Worm (Caenorhabditis elegans): ENCODE results near the gene K08B12.1.

Gene K08B12.1

ce11 chrV:6220752-6221151 is 38.4 kb upstream of the K08B12.1 start:
- TF ChIP-seq B0035.1 (tag; optimal IDR thresholded peaks at IDR 0.05): no peak
- TF ChIP-seq rcor-1 (GFP tag; IDR thresholded peaks at IDR 0.05): no peak
- TF ChIP-seq snpc-1.3 (tag; optimal IDR thresholded peaks at IDR 0.05; ENCODE audit: insufficient read depth): no peak
- no peak for TF ChIP-seq mcd-1 (GFP tag; IDR thresholded peaks at IDR 0.05)
- peak; percentile 8 for TF ChIP-seq snpc-4 (GFP tag; optimal IDR thresholded peaks at IDR 0.05)
- TF ChIP-seq snpc-4 (tag; optimal IDR thresholded peaks at IDR 0.05): no peak
- no peak for TF ChIP-seq ztf-18 (tag; optimal IDR thresholded peaks at IDR 0.05)
- TF ChIP-seq aptf-3 (GFP tag; IDR thresholded peaks at IDR 0.05): no peak
- TF ChIP-seq lin-35 (GFP tag; optimal IDR thresholded peaks at IDR 0.05): peak in 1 of 3 experiments; percentile 55
- TF ChIP-seq hrde-1 (tag; optimal IDR thresholded peaks at IDR 0.05; ENCODE audit: borderline replicate concordance): no peak
- peak; percentile 85 for TF ChIP-seq ama-1 (optimal IDR thresholded peaks at IDR 0.05)
- no peak for TF ChIP-seq ama-1 (GFP tag; optimal IDR thresholded peaks at IDR 0.05)
- no peak for TF ChIP-seq ztf-26 (tag; optimal IDR thresholded peaks at IDR 0.05)
- TF ChIP-seq hmg-20 (GFP tag; IDR thresholded peaks at IDR 0.05): no peak
- TF ChIP-seq nfyb-1 (GFP tag; IDR thresholded peaks at IDR 0.05): 0 out of 2 replicates have a peak, but pooled peaks have one; percentile 35
- TF ChIP-seq cebp-1 (GFP tag; IDR thresholded peaks at IDR 0.05): no peak
- TF ChIP-seq cebp-1 (tag; optimal IDR thresholded peaks at IDR 0.05): peak; percentile 45
- peak; percentile 43 for TF ChIP-seq pha-4 (tag; optimal IDR thresholded peaks at IDR 0.05)
- no peak for TF ChIP-seq F33H1.4 (GFP tag; IDR thresholded peaks at IDR 0.05)
- no peak for TF ChIP-seq sptf-2 (GFP tag; optimal IDR thresholded peaks at IDR 0.05)
- no peak for TF ChIP-seq akir-1 (GFP tag; optimal IDR thresholded peaks at IDR 0.05)
- TF ChIP-seq Y95B8A.8 (GFP tag; IDR thresholded peaks at IDR 0.05): 0 out of 2 replicates have a peak, but pooled peaks have one; percentile 19
- TF ChIP-seq chd-7 (tag; optimal IDR thresholded peaks at IDR 0.05): peak; percentile 33
- TF ChIP-seq attf-3 (GFP tag; conservative IDR thresholded peaks at IDR 0.05): no peak
- 0 out of 2 replicates have a peak, but pooled peaks have one; percentile 55 for TF ChIP-seq Y53G8AR.9 (GFP tag; conservative IDR thresholded peaks at IDR 0.05)
- TF ChIP-seq madf-6 (GFP tag; IDR thresholded peaks at IDR 0.05): no peak; the same call in 1 of the 2 replicates
- no peak for TF ChIP-seq nhr-80 (tag; optimal IDR thresholded peaks at IDR 0.05)
- TF ChIP-seq Y56A3A.18 (GFP tag; IDR thresholded peaks at IDR 0.05): 0 out of 2 replicates have a peak, but pooled peaks have one; percentile 7
- TF ChIP-seq F22D6.2 (tag; optimal IDR thresholded peaks at IDR 0.05): no peak
- peak; percentile 41 for TF ChIP-seq atf-7 (tag; optimal IDR thresholded peaks at IDR 0.05)
- TF ChIP-seq pbrm-1 (GFP tag; IDR thresholded peaks at IDR 0.05): 0 out of 2 replicates have a peak, but pooled peaks have one; percentile 28
- no peak for TF ChIP-seq fkh-3 (tag; optimal IDR thresholded peaks at IDR 0.05)
- 0 out of 2 replicates have a peak, but pooled peaks have one; percentile 65 for TF ChIP-seq nfya-2 (GFP tag; IDR thresholded peaks at IDR 0.05)
- no peak for TF ChIP-seq ztf-28 (GFP tag; IDR thresholded peaks at IDR 0.05)
- no peak for TF ChIP-seq tlf-1 (GFP tag; optimal IDR thresholded peaks at IDR 0.05)
- TF ChIP-seq madf-10 (tag; optimal IDR thresholded peaks at IDR 0.05): peak; percentile 35
- TF ChIP-seq F52B5.7 (tag; optimal IDR thresholded peaks at IDR 0.05): no peak

- 0 out of 2 replicates have a peak, but pooled peaks have one; percentile 32 for TF ChIP-seq madf-3 (GFP tag; IDR thresholded peaks at IDR 0.05)
- TF ChIP-seq somi-1 (GFP tag; optimal IDR thresholded peaks at IDR 0.05): no peak
- no peak for TF ChIP-seq madf-10 (tag; optimal IDR thresholded peaks at IDR 0.05)
- no peak for TF ChIP-seq madf-6 (GFP tag; IDR thresholded peaks at IDR 0.05)
- TF ChIP-seq tlf-1 (GFP tag; optimal IDR thresholded peaks at IDR 0.05): no peak
- no peak for TF ChIP-seq aptf-2 (GFP tag; conservative IDR thresholded peaks at IDR 0.05)
- TF ChIP-seq sea-2 (GFP tag; IDR thresholded peaks at IDR 0.05): no peak
- no peak for TF ChIP-seq attf-6 (GFP tag; IDR thresholded peaks at IDR 0.05)
- TF ChIP-seq nfya-2 (GFP tag; IDR thresholded peaks at IDR 0.05): 0 out of 2 replicates have a peak, but pooled peaks have one; percentile 2
- TF ChIP-seq T07F8.4 (tag; optimal IDR thresholded peaks at IDR 0.05): no peak
- peak; percentile 43 for TF ChIP-seq athp-1 (tag; optimal IDR thresholded peaks at IDR 0.05)
- TF ChIP-seq lin-26 (GFP tag; IDR thresholded peaks at IDR 0.05): 0 out of 2 replicates have a peak, but pooled peaks have one; percentile 21
- TF ChIP-seq nhr-27 (tag; optimal IDR thresholded peaks at IDR 0.05): no peak
- TF ChIP-seq nhr-179 (tag; optimal IDR thresholded peaks at IDR 0.05): no peak
- TF ChIP-seq chd-7 (tag; optimal IDR thresholded peaks at IDR 0.05): peak; percentile 44
- 0 out of 2 replicates have a peak, but pooled peaks have one; percentile 8 for TF ChIP-seq B0019.2 (GFP tag; conservative IDR thresholded peaks at IDR 0.05)
- 0 out of 2 replicates have a peak, but pooled peaks have one; percentile 44 for TF ChIP-seq bed-1 (GFP tag; IDR thresholded peaks at IDR 0.05)
Measured at ce11 chrV:6221292-6221691, 37.9 kb upstream of the K08B12.1 start.
